Worm (Caenorhabditis elegans) whole organism, late embryonic: Measurements from ENCODE around the gene ist-1.

ENCODE experiments used
- C08G9.2 ChIP-seq: sonication (generic microtip); optimal IDR thresholded peaks from 2 replicates; lab custom pipeline; 2016; ENCODE audit warnings: mild to moderate bottlenecking, missing genetic modification characterization, moderate library complexity, missing compliant biosample characterization
- F13H6.1 ChIP-seq: sonication (generic microtip); optimal IDR thresholded peaks from 2 replicates; lab custom pipeline; 2016; ENCODE audit warnings: missing genetic modification characterization, missing compliant biosample characterization
- K02D7.2 ChIP-seq: sonication (generic microtip); optimal IDR thresholded peaks from 2 replicates; lab custom pipeline; 2017; ENCODE audit warnings: mild to moderate bottlenecking, missing genetic modification characterization, missing compliant biosample characterization
- K09A11.1 ChIP-seq: sonication (generic microtip); optimal IDR thresholded peaks from 2 replicates; lab custom pipeline; 2017; ENCODE audit warnings: antibody characterized with exemption, mild to moderate bottlenecking, missing genetic modification characterization, missing compliant biosample characterization; ENCODE audit not compliant: insufficient read depth
- ceh-14 ChIP-seq: sonication (generic microtip); optimal IDR thresholded peaks from 2 replicates; lab custom pipeline; 2016; ENCODE audit warnings: missing genotype, missing genetic modification characterization, missing compliant biosample characterization
- ceh-18 ChIP-seq: sonication (generic microtip); optimal IDR thresholded peaks from 2 replicates; lab custom pipeline; 2016; ENCODE audit warnings: missing genetic modification characterization, missing compliant biosample characterization
- ceh-19 ChIP-seq: fragments of 200-800 bp; sonication (Bioruptor generic); optimal IDR thresholded peaks from 2 replicates; lab custom pipeline; 2018; ENCODE audit warnings: mild to moderate bottlenecking, missing genetic modification characterization, missing compliant biosample characterization
- ceh-2 ChIP-seq: sonication (generic microtip); optimal IDR thresholded peaks from 2 replicates; lab custom pipeline; 2016; ENCODE audit warnings: missing genotype, missing genetic modification characterization, missing compliant biosample characterization
- ceh-31 ChIP-seq: sonication (generic microtip); optimal IDR thresholded peaks from 2 replicates; lab custom pipeline; 2016; ENCODE audit warnings: missing genetic modification characterization, missing compliant biosample characterization
- ceh-34 ChIP-seq: sonication (generic microtip); optimal IDR thresholded peaks from 2 replicates; lab custom pipeline; 2016; ENCODE audit warnings: mild to moderate bottlenecking, missing genetic modification characterization, missing compliant biosample characterization
- ceh-48 ChIP-seq: sonication (generic microtip); optimal IDR thresholded peaks from 2 replicates; lab custom pipeline; 2016; ENCODE audit warnings: missing genetic modification characterization, inconsistent platforms, missing compliant biosample characterization
- ceh-6 ChIP-seq: fragments of 200-800 bp; sonication (Bioruptor generic); optimal IDR thresholded peaks from 2 replicates; lab custom pipeline; 2018; ENCODE audit warnings: mild to moderate bottlenecking, missing genetic modification characterization, missing compliant biosample characterization
- ceh-9 ChIP-seq: sonication (generic microtip); optimal IDR thresholded peaks from 2 replicates; lab custom pipeline; 2016; ENCODE audit warnings: mild to moderate bottlenecking, missing genetic modification characterization, inconsistent platforms, missing compliant biosample characterization
- dmd-4 ChIP-seq: sonication (generic microtip); optimal IDR thresholded peaks from 2 replicates; lab custom pipeline; 2016; ENCODE audit warnings: borderline replicate concordance, missing genetic modification characterization, missing compliant biosample characterization
- elt-2 ChIP-seq: sonication (generic microtip); optimal IDR thresholded peaks from 2 replicates; lab custom pipeline; 2016; ENCODE audit warnings: missing genetic modification reagents, missing genetic modification characterization, missing compliant biosample characterization
- ets-4 ChIP-seq: sonication (generic microtip); optimal IDR thresholded peaks from 2 replicates; lab custom pipeline; 2016; ENCODE audit warnings: missing genetic modification characterization, missing compliant biosample characterization
- eyg-1 ChIP-seq: sonication (generic microtip); optimal IDR thresholded peaks from 2 replicates; lab custom pipeline; 2016; ENCODE audit warnings: missing genotype, missing genetic modification characterization, missing compliant biosample characterization
- fkh-10 ChIP-seq: fragments of 150-350 bp; optimal IDR thresholded peaks from 2 replicates; lab custom pipeline; 2014; ENCODE audit warnings: missing biosample characterization, missing genetic modification reagents, missing genetic modification characterization
- hlh-15 ChIP-seq: sonication (generic microtip); optimal IDR thresholded peaks from 2 replicates; lab custom pipeline; 2016; ENCODE audit warnings: missing genetic modification characterization, missing compliant biosample characterization
- hlh-6 ChIP-seq: sonication (generic microtip); optimal IDR thresholded peaks from 2 replicates; lab custom pipeline; 2016; ENCODE audit warnings: missing genotype, missing genetic modification characterization, missing compliant biosample characterization
- hlh-8 ChIP-seq: sonication (generic microtip); optimal IDR thresholded peaks from 2 replicates; lab custom pipeline; 2016; ENCODE audit warnings: missing genotype, missing genetic modification characterization, missing compliant biosample characterization
- lim-6 ChIP-seq: sonication (generic microtip); optimal IDR thresholded peaks from 2 replicates; lab custom pipeline; 2016; ENCODE audit warnings: missing genetic modification characterization, missing compliant biosample characterization
- lin-11 ChIP-seq: fragments of 200-800 bp; sonication (Bioruptor generic); optimal IDR thresholded peaks from 2 replicates; lab custom pipeline; 2018; ENCODE audit warnings: mild to moderate bottlenecking, missing genetic modification characterization, missing compliant biosample characterization
- madf-2 ChIP-seq: sonication (generic microtip); optimal IDR thresholded peaks from 2 replicates; lab custom pipeline; 2017; ENCODE audit warnings: missing genetic modification characterization, missing compliant biosample characterization
- nfya-1 ChIP-seq: sonication (generic microtip); optimal IDR thresholded peaks from 2 replicates; lab custom pipeline; 2017; ENCODE audit warnings: missing genetic modification characterization, mild to moderate bottlenecking, missing compliant biosample characterization, antibody characterized with exemption, moderate library complexity
- nhr-11 ChIP-seq: fragments of 150-350 bp; optimal IDR thresholded peaks from 2 replicates; lab custom pipeline; 2014; ENCODE audit warnings: missing biosample characterization, missing genetic modification characterization
- odd-2 ChIP-seq: sonication (generic microtip); optimal IDR thresholded peaks from 2 replicates; lab custom pipeline; 2017; ENCODE audit warnings: antibody characterized with exemption, mild to moderate bottlenecking, missing genetic modification characterization, missing compliant biosample characterization
- pag-3 ChIP-seq: sonication (generic microtip); optimal IDR thresholded peaks from 2 replicates; lab custom pipeline; 2016; ENCODE audit warnings: missing compliant biosample characterization, missing genetic modification characterization, borderline replicate concordance
- pros-1 ChIP-seq: fragments of 150-350 bp; optimal IDR thresholded peaks from 2 replicates; lab custom pipeline; 2014; ENCODE audit warnings: missing biosample characterization, missing genetic modification reagents, missing genetic modification characterization
- sdc-2 ChIP-seq: sonication (generic microtip); optimal IDR thresholded peaks from 2 replicates; lab custom pipeline; 2016; ENCODE audit warnings: missing genotype, missing genetic modification characterization, missing compliant biosample characterization
- sox-2 ChIP-seq: fragments of 200-800 bp; sonication (Bioruptor generic); IDR thresholded peaks from 2 replicates; pipeline ENCODE4 v1.3.6; 2022; ENCODE audit warnings: missing genetic modification reagents, missing genetic modification characterization, missing compliant biosample characterization
- syd-9 ChIP-seq: sonication (generic microtip); optimal IDR thresholded peaks from 2 replicates; lab custom pipeline; 2016; ENCODE audit warnings: mild to moderate bottlenecking, missing genetic modification characterization, moderate library complexity, missing compliant biosample characterization
- tbx-2 ChIP-seq: sonication (generic microtip); optimal IDR thresholded peaks from 2 replicates; lab custom pipeline; 2016; ENCODE audit warnings: missing genetic modification characterization, missing compliant biosample characterization
- unc-55 ChIP-seq: sonication (generic microtip); optimal IDR thresholded peaks from 2 replicates; lab custom pipeline; 2017; ENCODE audit warnings: missing biosample characterization, missing genetic modification reagents, missing genetic modification characterization

Gene ist-1

DNA sequence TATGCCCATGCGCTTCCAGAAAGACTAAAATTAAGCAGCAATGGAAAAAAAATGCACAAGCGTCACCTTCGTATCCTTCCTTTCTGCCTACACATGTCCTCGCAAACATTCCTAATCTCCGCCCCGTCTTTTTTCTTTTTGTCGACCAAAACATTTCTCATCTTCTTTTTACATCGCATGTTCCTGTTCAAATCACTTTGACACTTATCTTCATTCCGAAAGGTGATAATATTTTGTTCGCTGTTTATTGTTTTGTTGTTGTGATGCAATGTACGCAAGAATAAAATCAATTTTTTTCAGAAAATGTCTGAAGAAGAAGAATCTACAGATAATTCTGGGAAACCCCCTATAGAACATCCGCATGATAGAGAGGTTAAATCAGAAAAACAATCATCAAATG, at the start of gene ist-1:
Gene ist-1, plus strand, starts transcription at position 301 of the 400 bp plus-strand sequence.
- TF ChIP-seq C08G9.2 (tag; lab: Kevin White, UChicago): no peak
- TF ChIP-seq madf-2 (tag; lab: Kevin White, UChicago): no peak
- no peak for TF ChIP-seq lin-11 (tag; lab: Kevin White, UChicago)
- no peak for TF ChIP-seq tbx-2 (tag; lab: Kevin White, UChicago)
- no peak for TF ChIP-seq hlh-6 (tag; lab: Kevin White, UChicago)
- TF ChIP-seq ceh-34 (tag; lab: Kevin White, UChicago): no peak
- TF ChIP-seq ceh-9 (tag; lab: Kevin White, UChicago): no peak
- no peak for TF ChIP-seq dmd-4 (tag; lab: Kevin White, UChicago)
- TF ChIP-seq K09A11.1 (tag; lab: Kevin White, UChicago): no peak
- TF ChIP-seq pag-3: no peak
- TF ChIP-seq nfya-1 (tag; lab: Kevin White, UChicago): no peak
- TF ChIP-seq pros-1: no peak
- TF ChIP-seq eyg-1 (tag; lab: Kevin White, UChicago): no peak

DNA sequence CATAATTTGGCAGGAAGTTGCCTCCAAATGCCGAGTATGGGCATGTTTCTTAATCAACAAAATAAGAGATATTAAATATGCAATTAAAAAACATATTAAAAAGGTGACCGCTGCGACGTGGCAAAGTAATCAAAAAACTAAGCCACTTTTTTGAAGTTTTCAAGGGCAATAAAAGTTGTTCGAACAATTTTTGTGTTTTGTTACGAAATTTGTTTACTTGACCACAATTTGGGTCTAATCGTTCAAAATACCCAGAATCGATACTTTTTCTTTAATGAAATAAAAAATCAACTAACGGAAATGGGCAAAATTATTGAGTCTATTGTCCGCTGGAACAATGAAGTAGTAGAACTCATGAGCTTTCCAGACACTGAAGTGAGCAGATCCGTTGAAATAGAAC, 41.4 kb upstream of the ist-1 start, which contains the start of gene Y1B5A.1:
Gene Y1B5A.1, plus strand, starts transcription at position 301 of the 400 bp plus-strand sequence.
- TF ChIP-seq syd-9 (tag; lab: Kevin White, UChicago) (no peak), tbx-2 (tag; lab: Kevin White, UChicago) (no peak), hlh-15 (tag; lab: Kevin White, UChicago) (no peak), ceh-14 (tag; lab: Kevin White, UChicago) (no peak), ets-4 (tag; lab: Kevin White, UChicago) (no peak), fkh-10 (GFP tag; lab: Kevin White, UChicago) (no peak), ceh-19 (no peak), lim-6 (tag; lab: Kevin White, UChicago) (no peak), nhr-11 (tag; lab: Kevin White, UChicago) (no peak)

DNA sequence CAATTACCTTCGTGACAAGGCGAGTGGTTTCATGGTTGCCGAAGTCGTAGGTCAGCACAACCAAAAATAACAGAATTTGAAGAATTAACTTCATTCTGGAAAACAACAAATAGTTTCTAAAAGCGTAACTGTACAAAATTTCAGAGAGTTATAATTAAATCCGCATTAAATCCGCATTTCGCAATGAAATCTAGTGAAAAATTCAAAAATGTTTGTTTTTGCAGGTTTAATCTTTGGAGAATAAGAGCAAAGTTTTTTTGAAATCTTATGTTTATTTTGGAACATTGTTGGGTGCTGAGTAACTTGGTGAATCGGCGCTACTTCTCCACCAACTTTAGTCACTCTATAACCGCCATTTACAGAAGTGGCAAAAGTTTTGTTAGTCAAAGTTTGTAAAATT, 40.5 kb upstream of the ist-1 start, which contains the start of gene C36B7.4:
Gene C36B7.4, minus strand, starts transcription at position 101 of the 400 bp plus-strand sequence.
- TF ChIP-seq nhr-11 (tag; lab: Kevin White, UChicago) (no peak), odd-2 (no peak), F13H6.1 (tag; lab: Kevin White, UChicago) (no peak), ceh-48 (tag; lab: Kevin White, UChicago) (no peak), elt-2 (tag; lab: Kevin White, UChicago) (no peak), K02D7.2 (tag; lab: Kevin White, UChicago) (no peak), ets-4 (tag; lab: Kevin White, UChicago) (no peak), ceh-31 (tag; lab: Kevin White, UChicago) (no peak), K09A11.1 (tag; lab: Kevin White, UChicago) (no peak), ceh-6 (GFP tag; lab: Kevin White, UChicago) (no peak), hlh-8 (no peak), eyg-1 (tag; lab: Kevin White, UChicago) (no peak), fkh-10 (GFP tag; lab: Kevin White, UChicago) (no peak), unc-55 (GFP tag; lab: Kevin White, UChicago) (no peak), ceh-2 (tag; lab: Kevin White, UChicago) (no peak), sox-2 (GFP tag; lab: Robert Waterston, UW) (no peak), sdc-2 (tag; lab: Kevin White, UChicago) (no peak), C08G9.2 (tag; lab: Kevin White, UChicago) (no peak)
- TF ChIP-seq, all 69 proteins: peak for 0

DNA sequence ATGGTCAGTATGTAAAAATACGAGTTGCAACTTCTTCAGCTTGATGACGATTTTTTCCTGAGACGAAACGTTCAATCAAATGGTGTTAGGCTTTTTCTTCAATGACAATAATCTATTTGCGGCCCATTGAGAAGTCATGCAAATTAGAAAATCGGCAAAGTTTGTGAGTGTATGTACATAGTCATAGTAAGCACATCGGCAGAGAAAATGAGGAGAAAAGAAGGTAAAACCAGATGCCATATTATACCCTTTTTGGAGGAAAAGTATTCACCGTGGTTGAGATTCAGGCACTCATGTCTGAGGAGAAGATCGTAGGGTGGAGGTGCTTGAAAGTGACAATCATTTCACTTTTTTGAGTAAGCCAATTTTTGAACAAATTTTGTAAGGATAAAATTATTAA, 30.1 kb upstream of the ist-1 start, which contains the start of gene C36B7.5:
Gene C36B7.5, minus strand, starts transcription at position 101 of the 400 bp plus-strand sequence.
- TF ChIP-seq ceh-2 (tag; lab: Kevin White, UChicago): no peak
- TF ChIP-seq lim-6 (tag; lab: Kevin White, UChicago): no peak
- no peak for TF ChIP-seq C08G9.2 (tag; lab: Kevin White, UChicago)
- no peak for TF ChIP-seq ceh-18 (tag; lab: Kevin White, UChicago)
